Worm (Caenorhabditis elegans) whole organism, L4 larva: ENCODE data around the gene R04B5.11.

ENCODE experiments used
- F10B5.3 ChIP-seq: sonication (generic microtip); optimal IDR thresholded peaks from 2 replicates; lab custom pipeline; 2016; ENCODE audit warnings: mild to moderate bottlenecking, missing genetic modification characterization, missing compliant biosample characterization
- F49E8.2 ChIP-seq: sonication (generic microtip); optimal IDR thresholded peaks from 2 replicates; lab custom pipeline; 2016; ENCODE audit warnings: missing compliant biosample characterization, mild to moderate bottlenecking, missing genetic modification characterization, borderline replicate concordance
- T20F7.1 ChIP-seq: fragments of 200-800 bp; sonication (Bioruptor generic); optimal IDR thresholded peaks from 2 replicates; lab custom pipeline; 2018; ENCODE audit warnings: mild to moderate bottlenecking, missing genetic modification characterization, missing compliant biosample characterization
- Y5F2A.4 ChIP-seq: fragments of 200-800 bp; sonication (Bioruptor generic); optimal IDR thresholded peaks from 2 replicates; lab custom pipeline; 2018; ENCODE audit warnings: mild to moderate bottlenecking, missing genetic modification characterization, missing compliant biosample characterization
- aly-2 ChIP-seq: sonication (generic microtip); optimal IDR thresholded peaks from 2 replicates; lab custom pipeline; 2018; ENCODE audit warnings: missing biosample characterization, missing genetic modification characterization
- arid-1 ChIP-seq: fragments of 200-800 bp; sonication (Bioruptor generic); conservative IDR thresholded peaks from 2 replicates; pipeline ENCODE4 v1.3.6; 2022; ENCODE audit warnings: missing genetic modification reagents, missing genetic modification characterization, missing compliant biosample characterization
- ceh-28 ChIP-seq: fragments of 150-350 bp; optimal IDR thresholded peaks from 2 replicates; lab custom pipeline; 2014; ENCODE audit warnings: missing biosample characterization, missing genetic modification reagents, missing genetic modification characterization
- ces-1 ChIP-seq: fragments of 150-350 bp; sonication (generic microtip); optimal IDR thresholded peaks from 4 replicates; lab custom pipeline; 2014; ENCODE audit warnings: missing biosample characterization, missing genetic modification reagents, missing genetic modification characterization
- daf-16 ChIP-seq, 3 experiments: sonication (generic microtip); optimal IDR thresholded peaks; 2 replicates each; lab custom pipeline; 2016 to 2017; ENCODE audit warnings: missing genetic modification characterization in 3 of 3, missing genetic modification reagents in 3 of 3, mild to moderate bottlenecking in 2 of 3, missing compliant biosample characterization in 2 of 3, missing biosample characterization in 1 of 3, moderate library complexity in 1 of 3
- daf-19 ChIP-seq: fragments of 200-800 bp; sonication (Bioruptor generic); conservative IDR thresholded peaks from 2 replicates; pipeline ENCODE4 v1.3.6; 2022; ENCODE audit warnings: missing genetic modification characterization, missing compliant biosample characterization
- dmd-8 ChIP-seq: fragments of 200-800 bp; sonication (Bioruptor generic); IDR thresholded peaks from 2 replicates; pipeline ENCODE4 v1.3.6; 2022; ENCODE audit warnings: missing genetic modification characterization, missing compliant biosample characterization
- dmd-9 ChIP-seq: fragments of 200-800 bp; sonication (Bioruptor generic); IDR thresholded peaks from 2 replicates; pipeline ENCODE4 v1.3.6; 2022; ENCODE audit warnings: missing genetic modification reagents, missing genetic modification characterization, missing compliant biosample characterization
- dpl-1 ChIP-seq: fragments of 150-350 bp; optimal IDR thresholded peaks from 2 replicates; lab custom pipeline; 2014; ENCODE audit warnings: missing biosample characterization, missing genetic modification reagents, missing genetic modification characterization
- duxl-1 ChIP-seq: sonication (generic microtip); optimal IDR thresholded peaks from 2 replicates; lab custom pipeline; 2016; ENCODE audit warnings: mild to moderate bottlenecking, missing genetic modification characterization, moderate library complexity, missing compliant biosample characterization; ENCODE audit not compliant: poor library complexity
- gei-8 ChIP-seq: fragments of 200-800 bp; sonication (Bioruptor generic); optimal IDR thresholded peaks from 2 replicates; lab custom pipeline; 2018; ENCODE audit warnings: mild to moderate bottlenecking, missing genetic modification characterization, missing compliant biosample characterization
- hif-1 ChIP-seq, 2 experiments: sonication (generic microtip); optimal IDR thresholded peaks; 2 replicates each; lab custom pipeline; 2016 to 2017; ENCODE audit warnings: missing compliant biosample characterization in 2 of 2, missing genetic modification characterization in 2 of 2, missing genetic modification reagents in 2 of 2, missing genotype in 2 of 2, mild to moderate bottlenecking in 1 of 2
- hlh-11 ChIP-seq: fragments of 200-800 bp; sonication (Bioruptor generic); optimal IDR thresholded peaks from 2 replicates; lab custom pipeline; 2018; ENCODE audit warnings: mild to moderate bottlenecking, missing genetic modification characterization, missing compliant biosample characterization
- hlh-30 ChIP-seq: sonication (generic microtip); optimal IDR thresholded peaks from 2 replicates; lab custom pipeline; 2017; ENCODE audit warnings: antibody characterized with exemption, mild to moderate bottlenecking, missing genetic modification characterization, missing compliant biosample characterization; ENCODE audit not compliant: insufficient read depth
- hmg-1.1 ChIP-seq: fragments of 200-800 bp; sonication (Bioruptor generic); IDR thresholded peaks from 2 replicates; pipeline ENCODE4 v1.3.6; 2022; ENCODE audit warnings: missing genetic modification reagents, missing genetic modification characterization, missing compliant biosample characterization
- lin-1 ChIP-seq: fragments of 200-800 bp; sonication (Bioruptor generic); IDR thresholded peaks from 2 replicates; pipeline ENCODE4 v1.3.6; 2022; ENCODE audit warnings: missing genetic modification reagents, missing genetic modification characterization, missing compliant biosample characterization
- lin-13 ChIP-seq: fragments of 150-350 bp; optimal IDR thresholded peaks from 2 replicates; lab custom pipeline; 2014; ENCODE audit warnings: missing biosample characterization, missing genetic modification reagents, missing genetic modification characterization
- lin-15B ChIP-seq: fragments of 150-350 bp; sonication (generic microtip); optimal IDR thresholded peaks from 3 replicates; lab custom pipeline; 2014; ENCODE audit warnings: missing biosample characterization, missing genetic modification characterization
- lin-29 ChIP-seq: fragments of 200-800 bp; sonication (Bioruptor generic); IDR thresholded peaks from 2 replicates; pipeline ENCODE4 v1.3.6; 2022; ENCODE audit warnings: missing genetic modification reagents, missing genetic modification characterization, missing compliant biosample characterization
- lin-38 ChIP-seq: fragments of 200-800 bp; sonication (Bioruptor generic); IDR thresholded peaks from 2 replicates; pipeline ENCODE4 v1.3.6; 2022; ENCODE audit warnings: missing genetic modification reagents, missing genetic modification characterization, missing compliant biosample characterization
- lin-39 ChIP-seq: fragments of 150-350 bp; optimal IDR thresholded peaks from 2 replicates; lab custom pipeline; 2014; ENCODE audit warnings: missing biosample characterization, missing genetic modification reagents, missing genetic modification characterization
- madf-5 ChIP-seq, 2 experiments: fragments of 200-800 bp; sonication (Bioruptor generic); IDR thresholded peaks; 2 replicates each; pipeline ENCODE4 v1.3.6; 2022; ENCODE audit warnings: missing compliant biosample characterization in 2 of 2, missing genetic modification characterization in 2 of 2
- mdl-1 ChIP-seq, 2 experiments: fragments of 150-350 bp in 1 of 2; sonication (generic microtip) in 1 of 2; optimal IDR thresholded peaks; 2 replicates each; lab custom pipeline; 2014 to 2017; ENCODE audit warnings: missing biosample characterization in 2 of 2, missing genetic modification characterization in 2 of 2
- mdt-29 ChIP-seq: fragments of 200-800 bp; sonication (Bioruptor generic); IDR thresholded peaks from 2 replicates; pipeline ENCODE4 v1.3.6; 2022; ENCODE audit warnings: missing genetic modification reagents, missing genetic modification characterization, missing compliant biosample characterization
- mes-2 ChIP-seq: sonication (generic microtip); optimal IDR thresholded peaks from 2 replicates; lab custom pipeline; 2016; ENCODE audit warnings: missing genotype, mild to moderate bottlenecking, missing genetic modification characterization, missing compliant biosample characterization; ENCODE audit not compliant: poor library complexity, severe bottlenecking
- mxl-3 ChIP-seq: fragments of 200-800 bp; sonication (Bioruptor generic); optimal IDR thresholded peaks from 2 replicates; lab custom pipeline; 2018; ENCODE audit warnings: mild to moderate bottlenecking, missing genetic modification characterization, missing compliant biosample characterization
- nhr-10 ChIP-seq: fragments of 150-350 bp; optimal IDR thresholded peaks from 2 replicates; lab custom pipeline; 2014; ENCODE audit warnings: missing biosample characterization, missing genetic modification characterization
- nhr-102 ChIP-seq: sonication (generic microtip); optimal IDR thresholded peaks from 2 replicates; lab custom pipeline; 2016; ENCODE audit warnings: mild to moderate bottlenecking, missing genetic modification characterization, moderate library complexity, missing compliant biosample characterization
- nhr-41 ChIP-seq: fragments of 200-800 bp; sonication (Bioruptor generic); IDR thresholded peaks from 2 replicates; pipeline ENCODE4 v1.3.6; 2022; ENCODE audit warnings: missing genetic modification reagents, missing genetic modification characterization, missing compliant biosample characterization
- nhr-48 ChIP-seq: sonication (generic microtip); optimal IDR thresholded peaks from 2 replicates; lab custom pipeline; 2016; ENCODE audit warnings: mild to moderate bottlenecking, missing genetic modification characterization, missing compliant biosample characterization
- php-3 ChIP-seq: fragments of 200-800 bp; sonication (Bioruptor generic); IDR thresholded peaks from 2 replicates; pipeline ENCODE4 v1.3.6; 2022; ENCODE audit warnings: missing genetic modification reagents, missing genetic modification characterization, missing compliant biosample characterization
- pqm-1 ChIP-seq: sonication (generic microtip); optimal IDR thresholded peaks from 2 replicates; lab custom pipeline; 2017; ENCODE audit warnings: missing biosample characterization, missing genetic modification characterization
- sdz-12 ChIP-seq: fragments of 200-800 bp; sonication (Bioruptor generic); optimal IDR thresholded peaks from 2 replicates; lab custom pipeline; 2018; ENCODE audit warnings: mild to moderate bottlenecking, missing genetic modification characterization, missing compliant biosample characterization
- set-16 ChIP-seq: fragments of 200-800 bp; sonication (Bioruptor generic); IDR thresholded peaks from 2 replicates; pipeline ENCODE4 v1.3.6; 2022; ENCODE audit warnings: missing genetic modification reagents, missing genetic modification characterization, missing compliant biosample characterization
- skn-1 ChIP-seq: fragments of 150-350 bp; optimal IDR thresholded peaks from 2 replicates; lab custom pipeline; 2014; ENCODE audit warnings: missing biosample characterization, missing genetic modification characterization
- snpc-1.2 ChIP-seq: fragments of 200-800 bp; sonication (Bioruptor generic); IDR thresholded peaks from 2 replicates; pipeline ENCODE4 v1.3.6; 2022; ENCODE audit warnings: missing genetic modification reagents, missing genetic modification characterization, missing compliant biosample characterization
- tag-97 ChIP-seq: fragments of 200-800 bp; sonication (Bioruptor generic); IDR thresholded peaks from 2 replicates; pipeline ENCODE4 v1.3.6; 2022; ENCODE audit warnings: missing genetic modification characterization, missing compliant biosample characterization
- tra-1 ChIP-seq: fragments of 200-800 bp; sonication (Bioruptor generic); IDR thresholded peaks from 2 replicates; pipeline ENCODE4 v1.3.6; 2022; ENCODE audit warnings: missing genetic modification reagents, missing genetic modification characterization, missing compliant biosample characterization
- unc-39 ChIP-seq: sonication (generic microtip); optimal IDR thresholded peaks from 2 replicates; lab custom pipeline; 2017; ENCODE audit warnings: missing biosample characterization, missing genetic modification characterization
- unc-62 ChIP-seq, 3 experiments: fragments of 150-350 bp in 1 of 3; sonication (generic microtip); optimal IDR thresholded peaks in 2 of 3; peaks in 1 of 3; 1 replicate in 1 of 3; 2 replicates in 2 of 3; lab custom pipeline; 2014 to 2017; ENCODE audit warnings: missing biosample characterization in 3 of 3, missing genetic modification characterization in 3 of 3, missing genetic modification reagents in 3 of 3, missing genotype in 1 of 3
- zip-2 ChIP-seq: fragments of 150-350 bp; optimal IDR thresholded peaks from 2 replicates; lab custom pipeline; 2014; ENCODE audit warnings: missing biosample characterization, missing genetic modification characterization

R04B5.11 gene

DNA sequence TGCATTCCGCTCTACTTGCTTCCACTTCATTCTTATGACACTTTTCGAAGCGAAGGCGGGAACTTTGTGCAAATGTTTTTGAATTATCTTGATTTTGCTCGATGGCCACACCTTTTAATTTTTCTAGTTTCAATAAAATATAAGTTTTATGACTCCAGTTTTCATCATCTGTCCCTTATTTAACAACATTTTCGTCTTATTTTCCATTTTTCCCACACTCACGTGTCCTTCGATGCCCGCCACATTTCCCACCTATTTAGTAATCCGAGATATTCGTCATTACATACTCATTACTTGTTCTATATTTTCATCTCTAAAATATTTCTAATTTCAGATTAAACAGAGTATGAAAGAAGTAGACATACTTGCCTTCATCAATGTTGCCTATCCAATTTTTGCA lies 3.3 kb upstream of the R04B5.11 start, which contains the start of gene srd-49:
TSS of gene srd-49 (plus strand) at position 301 of the 400 bp plus-strand sequence.
- TF ChIP-seq daf-16 (GFP tag; optimal IDR thresholded peaks at IDR 0.05; lab: Kevin White, UChicago), result no peak
- TF ChIP-seq daf-16 (tag; optimal IDR thresholded peaks at IDR 0.05; lab: Kevin White, UChicago), result no peak
- TF ChIP-seq madf-5 (GFP tag; IDR thresholded peaks at IDR 0.05; lab: Robert Waterston, UW), result no peak
- TF ChIP-seq pqm-1, result no peak
- TF ChIP-seq arid-1 (GFP tag; lab: Robert Waterston, UW), result no peak
- no peak for TF ChIP-seq lin-15B
- TF ChIP-seq mdl-1 (tag; optimal IDR thresholded peaks at IDR 0.05; lab: Kevin White, UChicago), result no peak

DNA sequence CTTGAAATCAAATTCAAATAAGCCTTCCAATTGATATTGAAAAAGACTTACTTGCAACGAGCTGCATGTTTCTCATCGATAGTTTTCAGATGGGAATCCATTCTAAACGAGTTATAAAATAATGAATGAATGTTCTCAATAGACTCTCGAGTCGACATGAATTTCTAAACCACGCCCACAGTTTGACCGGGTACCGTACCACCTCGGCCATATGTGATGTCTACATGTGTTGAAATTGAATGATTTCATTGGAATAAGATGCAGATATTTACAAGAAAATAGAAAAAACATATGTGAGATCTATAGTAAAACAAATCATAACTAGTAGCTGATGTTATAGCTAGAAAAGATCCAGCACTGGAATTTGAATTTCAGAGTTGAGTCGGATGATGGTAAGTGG lies 591 bp downstream of the R04B5.11 start, which contains the start of gene R04B5.7:
TSS of gene R04B5.7 (minus strand) at position 101 of the 400 bp plus-strand sequence.
- TF ChIP-seq ceh-28 (tag; lab: Kevin White, UChicago) (no peak), unc-62 (GFP tag; optimal IDR thresholded peaks at IDR 0.05 in 1 of 2; lab: Kevin White, UChicago) (peak in 1 of 2 experiments; percentile 19), unc-62 (tag; optimal IDR thresholded peaks at IDR 0.05; lab: Kevin White, UChicago) (no peak)

DNA sequence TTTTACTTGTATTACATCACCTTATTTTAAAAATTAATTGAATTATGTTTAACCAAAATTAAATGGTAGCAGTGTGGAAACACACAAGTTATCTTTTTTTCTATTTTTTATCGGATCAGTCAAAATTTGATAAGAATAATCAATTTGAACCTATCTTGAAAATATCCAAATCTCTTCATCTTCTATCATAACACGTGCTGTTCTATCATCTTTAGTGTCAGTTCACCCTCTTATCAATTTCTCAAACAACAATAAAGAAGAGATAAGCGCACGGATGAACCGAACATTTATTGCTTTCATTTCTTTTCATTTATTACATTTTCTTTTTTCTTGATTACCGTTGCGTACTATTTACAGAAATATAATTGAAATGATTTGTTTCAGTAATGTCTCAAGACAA lies 3.9 kb downstream of the R04B5.11 start, which contains the start of gene R04B5.5:
TSS of gene R04B5.5 (plus strand) at position 378 of the 400 bp plus-strand sequence.
- TF ChIP-seq lin-29 (GFP tag; lab: Robert Waterston, UW), result no peak
- TF ChIP-seq sdz-12 (GFP tag; lab: Kevin White, UChicago), result no peak
- TF ChIP-seq lin-13 (GFP tag; lab: Kevin White, UChicago), result no peak
- no peak for TF ChIP-seq dpl-1 (GFP tag; lab: Kevin White, UChicago)
- no peak for TF ChIP-seq duxl-1
- no peak for TF ChIP-seq set-16 (GFP tag; lab: Robert Waterston, UW)
- peak; percentile 58 for TF ChIP-seq hlh-30 (tag; lab: Kevin White, UChicago)
- TF ChIP-seq lin-1, result no peak
- peak; percentile 49 for TF ChIP-seq nhr-48 (tag; lab: Kevin White, UChicago)
- TF ChIP-seq zip-2 (tag; lab: Kevin White, UChicago), result no peak
- TF ChIP-seq php-3 (GFP tag; lab: Robert Waterston, UW), result peak; percentile 89
- TF ChIP-seq tra-1 (GFP tag; lab: Robert Waterston, UW), result 0 out of 2 replicates have a peak, but pooled peaks have one; percentile 46
- TF ChIP-seq snpc-1.2 (GFP tag; lab: Robert Waterston, UW), result no peak
- TF ChIP-seq pqm-1, result peak; percentile 37
- no peak for TF ChIP-seq arid-1 (GFP tag; lab: Robert Waterston, UW)
- TF ChIP-seq F49E8.2, result no peak
- TF ChIP-seq hif-1 (tag; optimal IDR thresholded peaks at IDR 0.05; lab: Kevin White, UChicago), result no peak
- TF ChIP-seq skn-1 (tag; lab: Kevin White, UChicago), result no peak
- no peak for TF ChIP-seq ceh-28 (tag; lab: Kevin White, UChicago)
- no peak for TF ChIP-seq F10B5.3 (tag; lab: Kevin White, UChicago)
- no peak for TF ChIP-seq dmd-8 (GFP tag; lab: Robert Waterston, UW)
- TF ChIP-seq lin-38 (GFP tag; lab: Robert Waterston, UW), result no peak
- peak; percentile 85 for TF ChIP-seq nhr-10 (tag; lab: Kevin White, UChicago)
- TF ChIP-seq gei-8 (GFP tag; lab: Kevin White, UChicago), result no peak
- no peak for TF ChIP-seq mes-2 (tag; lab: Kevin White, UChicago)
- peak; percentile 8 for TF ChIP-seq T20F7.1 (GFP tag; lab: Kevin White, UChicago)
- TF ChIP-seq daf-16 (GFP tag; optimal IDR thresholded peaks at IDR 0.05; lab: Kevin White, UChicago), result no peak
- peak; percentile 70 for TF ChIP-seq daf-16 (tag; optimal IDR thresholded peaks at IDR 0.05; lab: Kevin White, UChicago)
- no peak for TF ChIP-seq ces-1 (GFP tag; lab: Kevin White, UChicago)
- TF ChIP-seq tag-97 (GFP tag; lab: Robert Waterston, UW), result no peak
- TF ChIP-seq dmd-9 (GFP tag; lab: Robert Waterston, UW), result no peak
- TF ChIP-seq mdt-29, result no peak
- TF ChIP-seq hlh-11 (tag; lab: Kevin White, UChicago), result peak; percentile 74
- TF ChIP-seq nhr-41, result no peak
- TF ChIP-seq unc-39 (tag; lab: Kevin White, UChicago), result no peak
- peak; percentile 79 for TF ChIP-seq mxl-3
- peak; percentile 48 for TF ChIP-seq nhr-102
- no peak for TF ChIP-seq aly-2 (tag; lab: Kevin White, UChicago)
- no peak for TF ChIP-seq daf-19 (GFP tag; lab: Robert Waterston, UW)
- TF ChIP-seq hmg-1.1 (GFP tag; lab: Robert Waterston, UW), result no peak
- no peak for TF ChIP-seq Y5F2A.4
- no peak for TF ChIP-seq lin-39 (tag; lab: Kevin White, UChicago)
